Fruit fly (Drosophila melanogaster) whole organism, embryonic: Measurements from ENCODE around the gene CG14229.

Source experiments
- Awh ChIP-seq: fragments of 200-800 bp; sonication (Bioruptor generic); IDR thresholded peaks from 2 replicates; pipeline ENCODE4, ENCODE4 v1.3.6; 2022; ENCODE audit warnings: missing biosample characterization, missing genetic modification characterization
- CG11093 ChIP-seq: fragments of 200-800 bp; sonication (Bioruptor generic); IDR thresholded peaks from 3 replicates; pipeline ENCODE4 v1.3.6; 2022; ENCODE audit warnings: missing biosample characterization, missing genetic modification characterization
- CG12299 ChIP-seq: fragments of 200-800 bp; sonication (Bioruptor generic); optimal IDR thresholded peaks from 2 replicates; lab custom pipeline; 2018; ENCODE audit warnings: missing biosample characterization, mild to moderate bottlenecking, missing genetic modification characterization
- CG13624 ChIP-seq: fragments of 200-800 bp; sonication (Bioruptor generic); optimal IDR thresholded peaks from 2 replicates; lab custom pipeline; 2016; ENCODE audit warnings: missing biosample characterization, missing genetic modification characterization
- CG13894 ChIP-seq: fragments of 200-800 bp; sonication (Bioruptor generic); optimal IDR thresholded peaks from 3 replicates; lab custom pipeline; 2018; ENCODE audit warnings: missing biosample characterization, mild to moderate bottlenecking, missing genetic modification characterization, moderate library complexity
- CG16863 ChIP-seq: fragments of 200-800 bp; sonication (Bioruptor generic); optimal IDR thresholded peaks from 3 replicates; lab custom pipeline; 2016; ENCODE audit warnings: missing biosample characterization, missing genetic modification characterization
- CG17361 ChIP-seq: fragments of 200-800 bp; sonication (Bioruptor generic); IDR thresholded peaks from 3 replicates; pipeline ENCODE4 v1.3.6; 2022; ENCODE audit warnings: missing biosample characterization, missing genetic modification characterization
- CG2116 ChIP-seq: fragments of 200-800 bp; sonication (Bioruptor generic); optimal IDR thresholded peaks from 3 replicates; lab custom pipeline; 2018; ENCODE audit warnings: missing biosample characterization, mild to moderate bottlenecking, missing genetic modification characterization
- CG2129 ChIP-seq: fragments of 200-800 bp; sonication (Bioruptor generic); IDR thresholded peaks from 2 replicates; pipeline ENCODE4 v1.3.6; 2022; ENCODE audit warnings: missing biosample characterization, missing genetic modification characterization; ENCODE audit not compliant: partially characterized antibody
- CG2202 ChIP-seq: fragments of 200-800 bp; sonication (Bioruptor generic); optimal IDR thresholded peaks from 2 replicates; lab custom pipeline; 2018; ENCODE audit warnings: missing biosample characterization, mild to moderate bottlenecking, missing genetic modification characterization
- CG31441 ChIP-seq: fragments of 200-800 bp; sonication (Bioruptor generic); IDR thresholded peaks from 2 replicates; pipeline ENCODE4 v1.3.6; 2022; ENCODE audit warnings: missing biosample characterization, missing genetic modification characterization
- CG3847 ChIP-seq: fragments of 200-800 bp; sonication (Bioruptor generic); IDR thresholded peaks from 2 replicates; pipeline ENCODE4 v1.3.6; 2022; ENCODE audit warnings: missing biosample characterization, missing genetic modification characterization
- CG6272 ChIP-seq: fragments of 200-800 bp; sonication (Bioruptor generic); IDR thresholded peaks from 2 replicates; pipeline ENCODE4 v1.3.6; 2022; ENCODE audit warnings: missing biosample characterization, missing genetic modification characterization
- CG6765 ChIP-seq: fragments of 200-800 bp; sonication (Bioruptor generic); optimal IDR thresholded peaks from 3 replicates; lab custom pipeline; 2017; ENCODE audit warnings: missing biosample characterization, mild to moderate bottlenecking, missing genetic modification characterization
- CG7556 ChIP-seq: fragments of 200-800 bp; sonication (Bioruptor generic); optimal IDR thresholded peaks from 2 replicates; lab custom pipeline; 2017; ENCODE audit warnings: missing biosample characterization, mild to moderate bottlenecking, missing genetic modification characterization
- CG7963 ChIP-seq: fragments of 200-800 bp; sonication (Bioruptor generic); IDR thresholded peaks from 3 replicates; pipeline ENCODE4 v1.3.6; 2022; ENCODE audit warnings: missing biosample characterization, missing genetic modification characterization; ENCODE audit not compliant: partially characterized antibody
- CG8478 ChIP-seq: fragments of >200 bp; optimal IDR thresholded peaks from 2 replicates; lab custom pipeline; 2018
- Camta ChIP-seq: fragments of 200-800 bp; sonication (Bioruptor generic); optimal IDR thresholded peaks from 2 replicates; lab custom pipeline; 2016; ENCODE audit warnings: missing biosample characterization, missing genetic modification characterization
- CoRest ChIP-seq: fragments of 200-800 bp; sonication (Bioruptor generic); optimal IDR thresholded peaks from 3 replicates; lab custom pipeline; 2018; ENCODE audit warnings: missing biosample characterization, mild to moderate bottlenecking, missing genetic modification characterization, moderate library complexity
- D ChIP-seq, 2 experiments: fragments of 200-800 bp in 1 of 2; fragments of >200 bp in 1 of 2; sonication (Bioruptor generic) in 1 of 2; optimal IDR thresholded peaks; 2 replicates in 1 of 2; 3 replicates in 1 of 2; lab custom pipeline; 2017; ENCODE audit warnings: mild to moderate bottlenecking in 1 of 2, missing biosample characterization in 1 of 2, missing genetic modification characterization in 1 of 2, missing genetic modification reagents in 1 of 2
- Dfd ChIP-seq, 2 experiments: fragments of >200 bp; optimal IDR thresholded peaks; 2 replicates each; lab custom pipeline; 2017; ENCODE audit warnings: missing biosample characterization in 2 of 2, missing genetic modification characterization in 2 of 2
- Fer1 ChIP-seq: fragments of 200-800 bp; sonication (Bioruptor generic); optimal IDR thresholded peaks from 2 replicates; lab custom pipeline; 2017; ENCODE audit warnings: missing biosample characterization, mild to moderate bottlenecking, missing genetic modification characterization
- HLH54F ChIP-seq: fragments of 200-800 bp; sonication (Bioruptor generic); optimal IDR thresholded peaks from 3 replicates; lab custom pipeline; 2016; ENCODE audit warnings: missing biosample characterization, missing genetic modification characterization
- Jarid2 ChIP-seq: fragments of 200-800 bp; sonication (Bioruptor generic); optimal IDR thresholded peaks from 3 replicates; lab custom pipeline; 2017; ENCODE audit warnings: mild to moderate bottlenecking, missing biosample characterization, missing genetic modification reagents, missing genetic modification characterization
- Mad ChIP-seq: fragments of 200-800 bp; sonication (Bioruptor generic); optimal IDR thresholded peaks from 2 replicates; lab custom pipeline; 2016; ENCODE audit warnings: missing biosample characterization, missing genetic modification characterization
- Med ChIP-seq: fragments of 200-800 bp; sonication (Bioruptor generic); peaks from one replicate; lab custom pipeline; 2016; ENCODE audit warnings: missing biosample characterization, missing genetic modification characterization, mild to moderate bottlenecking, inconsistent platforms, moderate library complexity
- Six4 ChIP-seq: fragments of 200-800 bp; sonication (Bioruptor generic); optimal IDR thresholded peaks from 2 replicates; lab custom pipeline; 2016; ENCODE audit warnings: missing biosample characterization, missing genetic modification characterization
- Sry-δ ChIP-seq: fragments of 200-800 bp; sonication (Bioruptor generic); optimal IDR thresholded peaks from 2 replicates; lab custom pipeline; 2016; ENCODE audit warnings: missing biosample characterization, missing genetic modification characterization
- Taf1 ChIP-seq: fragments of 200-800 bp; sonication (Bioruptor generic); IDR thresholded peaks from 2 replicates; pipeline ENCODE4 v1.3.6; 2022; ENCODE audit warnings: missing biosample characterization, missing genetic modification characterization
- Trl ChIP-seq, 3 experiments: fragments of >200 bp in 2 of 3; fragments of 200-800 bp in 1 of 3; sonication (Bioruptor generic) in 1 of 3; optimal IDR thresholded peaks; 2 replicates in 1 of 3; 3 replicates in 2 of 3; lab custom pipeline; 2016 to 2017; ENCODE audit warnings: missing biosample characterization in 1 of 3, missing genetic modification characterization in 1 of 3
- Usf ChIP-seq: fragments of 200-800 bp; sonication (Bioruptor generic); optimal IDR thresholded peaks from 2 replicates; lab custom pipeline; 2017; ENCODE audit warnings: missing genotype, missing biosample characterization, missing genetic modification characterization
- abd-A ChIP-seq: fragments of 200-800 bp; sonication (Bioruptor generic); optimal IDR thresholded peaks from 3 replicates; lab custom pipeline; 2019; ENCODE audit warnings: missing biosample characterization, mild to moderate bottlenecking, missing genetic modification characterization, moderate library complexity
- al ChIP-seq: fragments of 200-800 bp; sonication (Bioruptor generic); IDR thresholded peaks from 2 replicates; pipeline ENCODE4 v1.3.6; 2022; ENCODE audit warnings: missing biosample characterization, missing genetic modification characterization
- ara ChIP-seq: fragments of 200-800 bp; sonication (Bioruptor generic); IDR thresholded peaks from 2 replicates; pipeline ENCODE4 v1.3.6; 2022; ENCODE audit warnings: missing biosample characterization, missing genetic modification characterization
- cg ChIP-seq: fragments of 200-800 bp; sonication (Bioruptor generic); optimal IDR thresholded peaks from 3 replicates; lab custom pipeline; 2019; ENCODE audit warnings: missing biosample characterization, mild to moderate bottlenecking, missing genetic modification characterization, moderate library complexity
- dmrt99B ChIP-seq: fragments of 200-800 bp; sonication (Bioruptor generic); optimal IDR thresholded peaks from 2 replicates; lab custom pipeline; 2018; ENCODE audit warnings: missing biosample characterization, mild to moderate bottlenecking, missing genetic modification characterization, moderate library complexity
- eve ChIP-seq, 2 experiments: fragments of >200 bp; optimal IDR thresholded peaks; 2 replicates each; lab custom pipeline; 2017; ENCODE audit warnings: missing biosample characterization in 2 of 2, missing genetic modification characterization in 2 of 2
- ewg ChIP-seq: fragments of 200-800 bp; sonication (Bioruptor generic); optimal IDR thresholded peaks from 3 replicates; lab custom pipeline; 2017; ENCODE audit warnings: mild to moderate bottlenecking, missing biosample characterization, missing genetic modification reagents, missing genetic modification characterization
- eyg ChIP-seq: fragments of 200-800 bp; sonication (Bioruptor generic); optimal IDR thresholded peaks from 3 replicates; lab custom pipeline; 2016; ENCODE audit warnings: missing biosample characterization, missing genetic modification characterization
- klu ChIP-seq: fragments of 200-800 bp; sonication (Bioruptor generic); IDR thresholded peaks from 2 replicates; pipeline ENCODE4 v1.3.6; 2022; ENCODE audit warnings: missing biosample characterization, missing genetic modification characterization
- knrl ChIP-seq: fragments of 200-800 bp; sonication (Bioruptor generic); IDR thresholded peaks from 3 replicates; pipeline ENCODE4 v1.3.6; 2022; ENCODE audit warnings: missing biosample characterization, missing genetic modification characterization; ENCODE audit not compliant: partially characterized antibody
- luna ChIP-seq: fragments of 200-800 bp; sonication (Bioruptor generic); optimal IDR thresholded peaks from 2 replicates; lab custom pipeline; 2016; ENCODE audit warnings: missing biosample characterization, missing genetic modification characterization
- pum ChIP-seq: fragments of 200-800 bp; sonication (Bioruptor generic); optimal IDR thresholded peaks from 2 replicates; lab custom pipeline; 2016; ENCODE audit warnings: missing biosample characterization, missing genetic modification characterization
- pzg ChIP-seq: fragments of 200-800 bp; sonication (Bioruptor generic); optimal IDR thresholded peaks from 3 replicates; lab custom pipeline; 2018; ENCODE audit warnings: missing biosample characterization, mild to moderate bottlenecking, missing genetic modification characterization, moderate library complexity
- repo ChIP-seq: fragments of 200-800 bp; sonication (Bioruptor generic); optimal IDR thresholded peaks from 2 replicates; lab custom pipeline; 2016; ENCODE audit warnings: missing biosample characterization, missing genetic modification characterization
- sens ChIP-seq: fragments of 200-800 bp; sonication (Bioruptor generic); peaks from one replicate; lab custom pipeline; 2016; ENCODE audit warnings: missing biosample characterization, missing genetic modification characterization
- so ChIP-seq: fragments of 200-800 bp; sonication (Bioruptor generic); IDR thresholded peaks from 3 replicates; pipeline ENCODE4 v1.3.6; 2022; ENCODE audit warnings: missing biosample characterization, missing genetic modification characterization
- tgo ChIP-seq: fragments of 200-800 bp; sonication (Bioruptor generic); IDR thresholded peaks from 3 replicates; pipeline ENCODE4 v1.3.6; 2022; ENCODE audit warnings: missing biosample characterization, missing genetic modification characterization
- unc-4 ChIP-seq: fragments of 200-800 bp; sonication (Bioruptor generic); IDR thresholded peaks from 2 replicates; pipeline ENCODE4 v1.3.6; 2022; ENCODE audit warnings: missing biosample characterization, missing genetic modification characterization; ENCODE audit not compliant: partially characterized antibody

Gene CG14229

DNA sequence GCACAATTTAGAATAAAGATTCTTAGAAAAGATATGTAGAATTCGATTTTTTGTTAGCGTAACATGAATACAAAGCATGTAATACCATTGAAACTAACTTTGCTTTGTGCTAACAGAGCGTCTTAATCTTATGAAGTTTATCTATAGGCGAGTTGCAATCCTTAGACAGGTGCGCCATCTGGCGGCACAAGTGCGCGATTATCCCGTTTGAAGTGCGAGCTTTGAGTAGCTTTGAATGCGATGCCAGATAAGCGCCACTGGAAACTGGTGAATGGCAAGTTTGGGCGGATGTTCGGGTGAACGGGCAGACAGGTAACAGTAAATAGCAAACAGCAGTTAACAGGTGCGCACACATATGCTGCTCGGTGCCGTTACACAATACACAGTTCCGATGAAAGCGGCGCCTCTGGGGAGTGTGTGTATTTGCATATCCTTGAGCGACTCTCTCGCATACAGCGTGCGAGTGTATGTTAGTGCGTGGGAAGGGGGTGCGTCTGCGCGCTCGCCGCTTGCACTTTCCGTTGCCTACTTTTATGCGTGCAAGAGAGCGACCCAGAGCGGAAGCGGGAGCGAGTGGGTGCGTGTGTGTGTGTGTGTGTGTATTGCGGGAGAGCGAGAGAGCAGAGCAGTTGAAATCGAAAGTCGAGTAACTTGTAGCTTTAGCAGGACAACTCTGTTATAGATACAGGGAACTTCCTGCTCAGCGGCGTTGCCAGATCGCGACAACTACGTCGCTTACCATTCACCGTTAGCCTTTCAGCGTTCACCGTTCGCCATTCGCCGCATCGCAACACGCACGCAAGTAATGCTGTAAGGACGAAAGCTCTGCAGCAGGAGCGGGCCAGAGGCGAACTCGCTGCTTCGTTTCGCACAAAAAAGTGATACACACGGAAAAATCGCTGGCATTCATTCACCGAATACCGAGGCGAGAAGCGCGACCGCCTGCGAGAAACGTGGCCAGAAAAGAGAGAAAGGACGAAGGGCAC is 23.2 kb upstream of the CG14229 start, which contains the start of gene CG12531 (continued):
- TF ChIP-seq CG2202 (tag; lab: Kevin White, UChicago) (no peak), CG6765 (GFP tag; lab: Kevin White, UChicago) (no peak), CG13624 (GFP tag; lab: Kevin White, UChicago) (no peak), Fer1 (no peak), CG6272 (GFP tag; lab: Robert Waterston, UW) (no peak), ara (GFP tag; lab: Robert Waterston, UW) (no peak), CG7556 (GFP tag; lab: Kevin White, UChicago) (no peak), eve (GFP tag; optimal IDR thresholded peaks at IDR 0.05; lab: Kevin White, UChicago) (no peak), Mad (no peak), ewg (GFP tag; lab: Kevin White, UChicago) (peak; percentile 90), CG31441 (GFP tag; lab: Robert Waterston, UW) (no peak), repo (GFP tag; lab: Kevin White, UChicago) (no peak), CG2129 (no peak), CG2116 (GFP tag; lab: Kevin White, UChicago) (no peak), al (GFP tag; lab: Robert Waterston, UW) (no peak), D (optimal IDR thresholded peaks at IDR 0.05; lab: Kevin White, UChicago) (no peak), D (GFP tag; optimal IDR thresholded peaks at IDR 0.05; lab: Kevin White, UChicago) (no peak), unc-4 (no peak), luna (GFP tag; lab: Kevin White, UChicago) (no peak), CG8478 (lab: Kevin White, UChicago) (peak; percentile 22), CG7963 (GFP tag; lab: Robert Waterston, UW) (no peak), CG16863 (GFP tag; lab: Kevin White, UChicago) (no peak), abd-A (tag; lab: Kevin White, UChicago) (peak; percentile 14), CG13894 (peak; percentile 24), Dfd (GFP tag; optimal IDR thresholded peaks at IDR 0.05; lab: Kevin White, UChicago) (no peak), Sry-δ (GFP tag; lab: Kevin White, UChicago) (no peak), pzg (GFP tag; lab: Kevin White, UChicago) (peak; percentile 10), CG11093 (GFP tag; lab: Robert Waterston, UW) (no peak), Camta (GFP tag; lab: Kevin White, UChicago) (no peak), eyg (GFP tag; lab: Kevin White, UChicago) (no peak), CG12299 (no peak), tgo (GFP tag; lab: Robert Waterston, UW) (no peak), Med (GFP tag; lab: Kevin White, UChicago) (peak; percentile 20), Taf1 (GFP tag; lab: Robert Waterston, UW) (no peak), Jarid2 (GFP tag; lab: Kevin White, UChicago) (no peak), sens (peak; percentile 28), so (GFP tag; lab: Robert Waterston, UW) (no peak), Usf (no peak), knrl (GFP tag; lab: Robert Waterston, UW) (no peak), CG17361 (no peak), pum (no peak), dmrt99B (no peak), Trl (optimal IDR thresholded peaks at IDR 0.05; lab: Kevin White, UChicago) (peak; percentile 67 to 81), Trl (GFP tag; optimal IDR thresholded peaks at IDR 0.05; lab: Kevin White, UChicago) (no peak), HLH54F (GFP tag; lab: Kevin White, UChicago) (no peak), Six4 (no peak), CoRest (tag; lab: Kevin White, UChicago) (no peak), Awh (no peak), CG3847 (GFP tag; lab: Robert Waterston, UW) (no peak), klu (GFP tag; lab: Robert Waterston, UW) (no peak), cg (peak; percentile 61)
